Worm (Caenorhabditis elegans) whole organism, L1 larva: ENCODE measurements around the gene nhr-273.

Experiments used
- aly-2 ChIP-seq: fragments of 150-350 bp; optimal IDR thresholded peaks from 2 replicates; lab custom pipeline; 2014; ENCODE audit warnings: missing biosample characterization, missing genetic modification characterization
- ama-1 ChIP-seq: fragments of 150-350 bp; optimal IDR thresholded peaks from 2 replicates; lab custom pipeline; 2014
- ceh-82 ChIP-seq, 3 experiments: fragments of 150-350 bp in 1 of 3; sonication (generic microtip) in 2 of 3; optimal IDR thresholded peaks; 2 replicates each; lab custom pipeline; 2014 to 2017; ENCODE audit warnings: missing biosample characterization in 3 of 3, missing genetic modification characterization in 3 of 3
- dpl-1 ChIP-seq, 3 experiments: fragments of 150-350 bp in 2 of 3; sonication (generic microtip) in 1 of 3; optimal IDR thresholded peaks; 2 replicates each; lab custom pipeline; 2014 to 2017; ENCODE audit warnings: missing biosample characterization in 3 of 3, missing genetic modification characterization in 3 of 3, missing genetic modification reagents in 3 of 3
- ets-5 ChIP-seq: fragments of 200-800 bp; sonication (Bioruptor generic); IDR thresholded peaks from 2 replicates; pipeline ENCODE4 v1.3.6; 2022; ENCODE audit warnings: missing genetic modification characterization, missing compliant biosample characterization
- irx-1 ChIP-seq: sonication (generic microtip); optimal IDR thresholded peaks from 2 replicates; lab custom pipeline; 2016; ENCODE audit warnings: missing genetic modification characterization, missing compliant biosample characterization
- lin-15B ChIP-seq: fragments of 150-350 bp; sonication (generic microtip); optimal IDR thresholded peaks from 3 replicates; lab custom pipeline; 2014; ENCODE audit warnings: missing biosample characterization, missing genetic modification characterization
- lsy-2 ChIP-seq, 2 experiments: fragments of 150-350 bp; optimal IDR thresholded peaks; 2 replicates each; lab custom pipeline; 2014; ENCODE audit warnings: missing biosample characterization in 2 of 2, missing genetic modification characterization in 2 of 2
- nhr-237 ChIP-seq: fragments of 150-350 bp; optimal IDR thresholded peaks from 2 replicates; lab custom pipeline; 2014; ENCODE audit warnings: missing biosample characterization, missing genetic modification characterization
- nhr-76 ChIP-seq: sonication (generic microtip); optimal IDR thresholded peaks from 2 replicates; lab custom pipeline; 2017; ENCODE audit warnings: missing biosample characterization, missing genetic modification characterization
- nhr-77 ChIP-seq: fragments of 150-350 bp; optimal IDR thresholded peaks from 2 replicates; lab custom pipeline; 2014; ENCODE audit warnings: missing biosample characterization, missing genetic modification characterization
- nhr-85 ChIP-seq: sonication (generic microtip); peaks from one replicate; lab custom pipeline; 2016; ENCODE audit warnings: missing genetic modification characterization, inconsistent platforms, missing compliant biosample characterization
- zag-1 ChIP-seq: fragments of 150-350 bp; optimal IDR thresholded peaks from 2 replicates; lab custom pipeline; 2014; ENCODE audit warnings: missing biosample characterization, missing genetic modification characterization

DNA sequence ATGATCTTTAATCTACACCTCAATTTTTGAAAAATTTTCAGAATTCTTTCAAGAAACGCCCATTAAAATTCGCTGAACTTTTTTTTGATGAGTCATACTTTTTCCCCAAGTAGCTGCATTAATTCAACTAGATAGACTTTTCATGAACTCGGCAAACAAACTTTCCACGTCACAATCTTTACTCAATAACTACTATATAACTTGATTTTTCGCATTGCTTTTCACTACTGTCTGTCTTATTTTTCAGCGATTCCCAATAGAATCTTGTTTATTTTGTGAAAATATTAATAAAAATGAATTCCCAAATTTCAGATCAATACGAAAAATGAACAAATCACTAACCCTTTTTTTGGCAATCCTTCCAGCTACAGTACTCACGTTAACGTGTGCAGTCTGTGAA is 43.2 kb downstream of the nhr-273 start, which contains the start of gene T05C1.1:
- TF ChIP-seq nhr-76 = no peak
- no peak for TF ChIP-seq ama-1 (lab: Kevin White, UChicago)
- TF ChIP-seq aly-2 (tag; lab: Kevin White, UChicago) = no peak
- no peak for TF ChIP-seq zag-1 (tag; lab: Kevin White, UChicago)
- no peak for TF ChIP-seq lsy-2 (tag; optimal IDR thresholded peaks at IDR 0.05; lab: Kevin White, UChicago)
- TF ChIP-seq dpl-1 (GFP tag; optimal IDR thresholded peaks at IDR 0.05; lab: Kevin White, UChicago) = no peak
- TF ChIP-seq lin-15B = no peak
- TF ChIP-seq irx-1 (tag; lab: Kevin White, UChicago) = no peak
- TF ChIP-seq ets-5 (GFP tag; lab: Robert Waterston, UW) = no peak
- TF ChIP-seq nhr-237 (tag; lab: Kevin White, UChicago) = no peak
- TF ChIP-seq nhr-85 (tag; lab: Kevin White, UChicago) = no peak
- TF ChIP-seq ceh-82 (tag; optimal IDR thresholded peaks at IDR 0.05; lab: Kevin White, UChicago) = no peak
- no peak for TF ChIP-seq nhr-77
